Worm (Caenorhabditis elegans) whole organism, young adult: ENCODE measurements around the gene spig-9.

Experiments
- D2030.7 ChIP-seq: fragments of 200-800 bp; sonication (Bioruptor generic); IDR thresholded peaks from 2 replicates; pipeline ENCODE4 v1.3.6; 2022; ENCODE audit warnings: missing genetic modification reagents, missing genetic modification characterization, missing compliant biosample characterization
- F22D6.2 ChIP-seq: sonication (generic microtip); optimal IDR thresholded peaks from 2 replicates; lab custom pipeline; 2016; ENCODE audit warnings: mild to moderate bottlenecking, missing genetic modification characterization, missing compliant biosample characterization
- F23B12.7 ChIP-seq: sonication (generic microtip); optimal IDR thresholded peaks from 2 replicates; lab custom pipeline; 2017; ENCODE audit warnings: missing genetic modification characterization, mild to moderate bottlenecking, missing compliant biosample characterization, antibody characterized with exemption, moderate library complexity; ENCODE audit not compliant: insufficient read depth
- F37B4.10 ChIP-seq: fragments of 200-800 bp; sonication (Bioruptor generic); IDR thresholded peaks from 2 replicates; pipeline ENCODE4 v1.3.6; 2022; ENCODE audit warnings: missing genetic modification characterization, missing compliant biosample characterization
- F49E8.2 ChIP-seq: sonication (generic microtip); optimal IDR thresholded peaks from 3 replicates; lab custom pipeline; 2017; ENCODE audit warnings: missing genetic modification characterization, mild to moderate bottlenecking, missing compliant biosample characterization, antibody characterized with exemption, moderate library complexity; ENCODE audit not compliant: insufficient read depth
- F55B11.4 ChIP-seq: sonication (generic microtip); optimal IDR thresholded peaks from 2 replicates; lab custom pipeline; 2016; ENCODE audit warnings: missing compliant biosample characterization, missing genetic modification characterization, borderline replicate concordance; ENCODE audit not compliant: insufficient read depth
- K12H6.12 ChIP-seq: fragments of 200-800 bp; sonication (Bioruptor generic); optimal IDR thresholded peaks from 2 replicates; lab custom pipeline; 2018; ENCODE audit warnings: mild to moderate bottlenecking, missing genetic modification characterization, missing compliant biosample characterization
- T07F8.4 ChIP-seq: sonication (generic microtip); optimal IDR thresholded peaks from 2 replicates; lab custom pipeline; 2016; ENCODE audit warnings: mild to moderate bottlenecking, missing genetic modification characterization, moderate library complexity, missing compliant biosample characterization
- Y53F4B.3 ChIP-seq: fragments of 200-800 bp; sonication (Bioruptor generic); IDR thresholded peaks from 2 replicates; pipeline ENCODE4 v1.3.6; 2022; ENCODE audit warnings: missing genetic modification reagents, missing genetic modification characterization, missing compliant biosample characterization
- Y53G8AR.9 ChIP-seq: fragments of 200-800 bp; sonication (Bioruptor generic); conservative IDR thresholded peaks from 2 replicates; pipeline ENCODE4 v1.3.6; 2022; ENCODE audit warnings: missing genetic modification reagents, missing genetic modification characterization, missing compliant biosample characterization
- Y67H2A.10 ChIP-seq: fragments of 200-800 bp; sonication (Bioruptor generic); conservative IDR thresholded peaks from 2 replicates; pipeline ENCODE4 v1.3.6; 2022; ENCODE audit warnings: missing genetic modification reagents, missing genetic modification characterization, missing compliant biosample characterization
- ZK185.1 ChIP-seq: sonication (generic microtip); optimal IDR thresholded peaks from 2 replicates; lab custom pipeline; 2016; ENCODE audit warnings: mild to moderate bottlenecking, missing genetic modification characterization, missing compliant biosample characterization; ENCODE audit not compliant: poor library complexity, severe bottlenecking
- akir-1 ChIP-seq: fragments of 200-800 bp; sonication (Bioruptor generic); optimal IDR thresholded peaks from 2 replicates; lab custom pipeline; 2018; ENCODE audit warnings: mild to moderate bottlenecking, missing genetic modification characterization, moderate library complexity, missing compliant biosample characterization
- aptf-2 ChIP-seq: fragments of 200-800 bp; sonication (Bioruptor generic); conservative IDR thresholded peaks from 2 replicates; pipeline ENCODE4 v1.3.6; 2022; ENCODE audit warnings: missing genetic modification reagents, missing genetic modification characterization, missing compliant biosample characterization
- athp-1 ChIP-seq: sonication (generic microtip); optimal IDR thresholded peaks from 2 replicates; lab custom pipeline; 2017; ENCODE audit warnings: mild to moderate bottlenecking, missing genetic modification characterization, missing compliant biosample characterization
- attf-5 ChIP-seq: fragments of 200-800 bp; sonication (Bioruptor generic); optimal IDR thresholded peaks from 2 replicates; lab custom pipeline; 2018; ENCODE audit warnings: mild to moderate bottlenecking, missing genetic modification characterization, missing compliant biosample characterization
- bed-1 ChIP-seq: fragments of 200-800 bp; sonication (Bioruptor generic); IDR thresholded peaks from 2 replicates; pipeline ENCODE4 v1.3.6; 2022; ENCODE audit warnings: missing genetic modification reagents, missing genetic modification characterization, missing compliant biosample characterization
- cebp-1 ChIP-seq, 2 experiments: fragments of 200-800 bp in 1 of 2; sonication (Bioruptor generic) in 1 of 2; sonication (generic microtip) in 1 of 2; IDR thresholded peaks in 1 of 2; optimal IDR thresholded peaks in 1 of 2; 2 replicates each; pipeline versions ENCODE4 v1.3.6 to Lab custom; 2017 to 2022; ENCODE audit warnings: missing compliant biosample characterization in 2 of 2, missing genetic modification characterization in 2 of 2, mild to moderate bottlenecking in 1 of 2, missing genetic modification reagents in 1 of 2, moderate library complexity in 1 of 2
- chd-7 ChIP-seq: sonication (generic microtip); optimal IDR thresholded peaks from 2 replicates; lab custom pipeline; 2016; ENCODE audit warnings: mild to moderate bottlenecking, missing genetic modification characterization, moderate library complexity, missing compliant biosample characterization
- dox-1 ChIP-seq: fragments of 200-800 bp; sonication (Bioruptor generic); IDR thresholded peaks from 2 replicates; pipeline ENCODE4 v1.3.6; 2022; ENCODE audit warnings: missing genetic modification reagents, missing genetic modification characterization, missing compliant biosample characterization
- dpl-1 ChIP-seq: fragments of 150-350 bp; optimal IDR thresholded peaks from 2 replicates; lab custom pipeline; 2014; ENCODE audit warnings: missing biosample characterization, missing genetic modification reagents, missing genetic modification characterization
- efl-1 ChIP-seq: fragments of 150-350 bp; optimal IDR thresholded peaks from 2 replicates; lab custom pipeline; 2014; ENCODE audit warnings: missing biosample characterization, missing genetic modification reagents, missing genetic modification characterization
- egrh-3 ChIP-seq: fragments of 200-800 bp; sonication (Bioruptor generic); IDR thresholded peaks from 2 replicates; pipeline ENCODE4 v1.3.6; 2022; ENCODE audit warnings: missing genetic modification reagents, missing genetic modification characterization, missing compliant biosample characterization
- hlh-12 ChIP-seq: sonication (generic microtip); optimal IDR thresholded peaks from 2 replicates; lab custom pipeline; 2016; ENCODE audit warnings: missing genetic modification characterization, missing compliant biosample characterization
- hmg-1.2 ChIP-seq: fragments of 200-800 bp; sonication (Bioruptor generic); IDR thresholded peaks from 2 replicates; pipeline ENCODE4 v1.3.6; 2022; ENCODE audit warnings: missing genetic modification reagents, missing genetic modification characterization, missing compliant biosample characterization
- lin-40 ChIP-seq: sonication (generic microtip); optimal IDR thresholded peaks from 2 replicates; lab custom pipeline; 2016; ENCODE audit warnings: missing genetic modification characterization, mild to moderate bottlenecking, missing compliant biosample characterization, missing genotype, missing genetic modification reagents
- lin-54 ChIP-seq: fragments of 200-800 bp; sonication (Bioruptor generic); optimal IDR thresholded peaks from 2 replicates; lab custom pipeline; 2018; ENCODE audit warnings: mild to moderate bottlenecking, missing genetic modification characterization, missing compliant biosample characterization
- lsl-1 ChIP-seq: fragments of 200-800 bp; sonication (Bioruptor generic); optimal IDR thresholded peaks from 2 replicates; lab custom pipeline; 2018; ENCODE audit warnings: mild to moderate bottlenecking, missing genetic modification characterization, moderate library complexity, missing compliant biosample characterization
- madf-6 ChIP-seq: fragments of 200-800 bp; sonication (Bioruptor generic); IDR thresholded peaks from 2 replicates; pipeline ENCODE4 v1.3.6; 2022; ENCODE audit warnings: missing genetic modification reagents, missing genetic modification characterization, missing compliant biosample characterization
- madf-8 ChIP-seq: fragments of 200-800 bp; sonication (Bioruptor generic); conservative IDR thresholded peaks from 2 replicates; pipeline ENCODE4 v1.3.6; 2022; ENCODE audit warnings: missing genetic modification reagents, missing genetic modification characterization, missing compliant biosample characterization
- mcd-1 ChIP-seq: fragments of 200-800 bp; sonication (Bioruptor generic); IDR thresholded peaks from 2 replicates; pipeline ENCODE4 v1.3.6; 2022; ENCODE audit warnings: missing genetic modification reagents, missing genetic modification characterization, missing compliant biosample characterization
- nfya-2 ChIP-seq: fragments of 200-800 bp; sonication (Bioruptor generic); IDR thresholded peaks from 2 replicates; pipeline ENCODE4 v1.3.6; 2022; ENCODE audit warnings: missing genetic modification reagents, missing genetic modification characterization, missing compliant biosample characterization
- nfyb-1 ChIP-seq: fragments of 200-800 bp; sonication (Bioruptor generic); IDR thresholded peaks from 2 replicates; pipeline ENCODE4 v1.3.6; 2022; ENCODE audit warnings: missing genetic modification reagents, missing genetic modification characterization, missing compliant biosample characterization
- nhr-179 ChIP-seq: sonication (generic microtip); optimal IDR thresholded peaks from 2 replicates; lab custom pipeline; 2016; ENCODE audit warnings: mild to moderate bottlenecking, missing genetic modification characterization, missing compliant biosample characterization
- nhr-80 ChIP-seq: sonication (generic microtip); optimal IDR thresholded peaks from 2 replicates; lab custom pipeline; 2016; ENCODE audit warnings: missing genetic modification characterization, missing compliant biosample characterization
- rcor-1 ChIP-seq: fragments of 200-800 bp; sonication (Bioruptor generic); IDR thresholded peaks from 2 replicates; pipeline ENCODE4 v1.3.6; 2022; ENCODE audit warnings: missing genetic modification reagents, missing genetic modification characterization, missing compliant biosample characterization
- repo-1 ChIP-seq: sonication (generic microtip); optimal IDR thresholded peaks from 2 replicates; lab custom pipeline; 2017; ENCODE audit warnings: mild to moderate bottlenecking, missing genetic modification characterization, missing compliant biosample characterization
- sea-2 ChIP-seq: fragments of 200-800 bp; sonication (Bioruptor generic); IDR thresholded peaks from 2 replicates; pipeline ENCODE4 v1.3.6; 2022; ENCODE audit warnings: missing genetic modification characterization, missing compliant biosample characterization
- snpc-1.3 ChIP-seq: sonication (generic microtip); optimal IDR thresholded peaks from 2 replicates; lab custom pipeline; 2017; ENCODE audit warnings: missing genetic modification characterization, mild to moderate bottlenecking, missing compliant biosample characterization, antibody characterized with exemption, moderate library complexity, missing genotype, missing genetic modification reagents; ENCODE audit not compliant: insufficient read depth
- snpc-3.4 ChIP-seq: sonication (generic microtip); optimal IDR thresholded peaks from 2 replicates; lab custom pipeline; 2017; ENCODE audit warnings: missing genetic modification characterization, mild to moderate bottlenecking, missing compliant biosample characterization, antibody characterized with exemption, moderate library complexity, missing genotype, missing genetic modification reagents
- snpc-4 ChIP-seq, 5 experiments: fragments of 150-350 bp in 1 of 5; sonication (generic microtip) in 4 of 5; optimal IDR thresholded peaks; 2 replicates each; lab custom pipeline; 2014 to 2018; ENCODE audit warnings: missing genetic modification characterization in 5 of 5, missing biosample characterization in 3 of 5, antibody characterized with exemption in 2 of 5, mild to moderate bottlenecking in 2 of 5, missing compliant biosample characterization in 2 of 5, missing genotype in 2 of 5, moderate library complexity in 2 of 5, missing genetic modification reagents in 1 of 5
- tbx-9 ChIP-seq: sonication (generic microtip); optimal IDR thresholded peaks from 2 replicates; lab custom pipeline; 2016; ENCODE audit warnings: borderline replicate concordance, missing genetic modification characterization, inconsistent platforms, missing compliant biosample characterization
- tlf-1 ChIP-seq: fragments of 200-800 bp; sonication (Bioruptor generic); optimal IDR thresholded peaks from 2 replicates; lab custom pipeline; 2018; ENCODE audit warnings: mild to moderate bottlenecking, missing genetic modification characterization, missing compliant biosample characterization
- ztf-3 ChIP-seq: fragments of 200-800 bp; sonication (Bioruptor generic); optimal IDR thresholded peaks from 2 replicates; lab custom pipeline; 2018; ENCODE audit warnings: mild to moderate bottlenecking, missing genetic modification characterization, missing compliant biosample characterization

spig-9 gene

DNA sequence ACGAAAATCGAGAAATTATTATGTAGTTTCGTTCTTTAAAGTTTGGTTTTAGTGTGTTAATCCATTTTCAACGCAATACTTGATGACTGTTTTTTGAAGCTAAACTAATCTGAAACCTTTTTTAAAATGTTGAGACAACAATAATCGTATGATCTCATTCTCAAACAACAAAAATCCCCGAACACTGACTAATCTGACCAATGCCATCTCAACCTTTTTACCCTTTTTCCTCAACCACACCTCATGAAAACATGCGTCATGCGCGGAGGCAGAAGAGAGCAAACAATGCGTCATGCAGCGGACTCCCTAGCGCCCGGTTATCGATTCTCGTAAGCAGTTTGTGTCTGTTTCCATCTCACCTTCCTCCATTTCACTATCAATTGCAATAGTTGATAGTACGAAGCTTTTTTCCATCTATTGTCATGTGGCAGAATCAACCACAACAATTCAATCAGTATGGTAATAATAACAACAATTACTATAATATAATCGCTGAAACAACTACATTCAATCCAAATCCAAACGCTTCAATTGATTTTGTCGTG, 39.9 kb downstream of the spig-9 start, which contains the start of gene C50B8.4 (continued):
- TF ChIP-seq snpc-1.3 (tag; lab: Kevin White, UChicago) (no peak), nhr-80 (tag; lab: Kevin White, UChicago) (peak; percentile 75), lin-40 (tag; lab: Kevin White, UChicago) (no peak), Y53G8AR.9 (GFP tag; lab: Robert Waterston, UW) (no peak)

DNA sequence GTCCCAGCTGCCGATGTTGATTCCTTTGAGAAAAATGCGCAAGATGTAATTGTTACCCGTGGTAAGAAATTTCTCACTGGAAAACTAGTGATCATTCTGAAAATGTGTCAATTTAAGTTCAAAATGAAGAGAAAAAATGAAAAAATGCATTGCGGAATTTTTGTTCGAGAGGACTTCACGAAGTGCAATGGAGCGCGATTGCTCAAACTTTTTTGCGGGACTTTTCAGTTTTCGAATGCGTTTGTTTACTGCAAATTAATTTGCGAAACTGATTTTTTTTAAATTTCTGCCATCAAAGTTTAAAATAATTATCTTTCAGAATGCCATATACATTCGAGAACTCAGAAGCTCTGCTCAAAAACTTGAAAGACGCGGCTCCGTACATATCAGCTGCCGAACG, 43.1 kb downstream of the spig-9 start, which contains the start of the genes nuaf-1 and bir-2:
nuaf-1 (minus strand) TSS at position 98 of the 400 bp plus-strand sequence.
bir-2 (plus strand) TSS at position 318 of the 400 bp plus-strand sequence.
- TF ChIP-seq tlf-1 (GFP tag; lab: Kevin White, UChicago) (no peak), cebp-1 (GFP tag; IDR thresholded peaks at IDR 0.05; lab: Robert Waterston, UW) (no peak), cebp-1 (tag; optimal IDR thresholded peaks at IDR 0.05; lab: Kevin White, UChicago) (no peak), attf-5 (peak; percentile 9), T07F8.4 (no peak), lsl-1 (GFP tag; lab: Kevin White, UChicago) (peak; percentile 41), nhr-80 (tag; lab: Kevin White, UChicago) (peak; percentile 8), ZK185.1 (tag; lab: Kevin White, UChicago) (no peak), F37B4.10 (GFP tag; lab: Robert Waterston, UW) (no peak), madf-8 (GFP tag; lab: Robert Waterston, UW) (no peak), repo-1 (tag; lab: Kevin White, UChicago) (no peak), bed-1 (GFP tag; lab: Robert Waterston, UW) (no peak), mcd-1 (GFP tag; lab: Robert Waterston, UW) (peak; percentile 94), Y67H2A.10 (no peak), aptf-2 (no peak), F23B12.7 (peak; percentile 3), rcor-1 (GFP tag; lab: Robert Waterston, UW) (peak; percentile 29; the same call in 1 of the 2 replicates), Y53F4B.3 (no peak), F49E8.2 (tag; lab: Kevin White, UChicago) (no peak), K12H6.12 (tag; lab: Kevin White, UChicago) (no peak), hlh-12 (tag; lab: Kevin White, UChicago) (no peak), chd-7 (tag; lab: Kevin White, UChicago) (no peak), Y53G8AR.9 (GFP tag; lab: Robert Waterston, UW) (no peak), sea-2 (no peak), nhr-179 (no peak), nfya-2 (GFP tag; lab: Robert Waterston, UW) (no peak), athp-1 (tag; lab: Kevin White, UChicago) (no peak), nfyb-1 (GFP tag; lab: Robert Waterston, UW) (no peak), snpc-3.4 (tag; lab: Kevin White, UChicago) (peak; percentile 67), tbx-9 (tag; lab: Kevin White, UChicago) (no peak), ztf-3 (no peak), dpl-1 (GFP tag; lab: Kevin White, UChicago) (no peak), lin-54 (peak; percentile 65), F55B11.4 (tag; lab: Kevin White, UChicago) (no peak), akir-1 (GFP tag; lab: Kevin White, UChicago) (no peak), snpc-4 (GFP tag; optimal IDR thresholded peaks at IDR 0.05; lab: Kevin White, UChicago) (no peak), snpc-4 (tag; optimal IDR thresholded peaks at IDR 0.05; lab: Kevin White, UChicago) (peak in 2 of 4 experiments; percentile 17 to 40), madf-6 (GFP tag; lab: Robert Waterston, UW) (peak; percentile 63), efl-1 (GFP tag; lab: Kevin White, UChicago) (peak; percentile 46), egrh-3 (GFP tag; lab: Robert Waterston, UW) (no peak), F22D6.2 (tag; lab: Kevin White, UChicago) (no peak), hmg-1.2 (GFP tag; lab: Robert Waterston, UW) (0 out of 2 replicates have a peak, but pooled peaks have one; percentile 8), dox-1 (0 out of 2 replicates have a peak, but pooled peaks have one; percentile 24), D2030.7 (GFP tag; lab: Robert Waterston, UW) (peak; percentile 45)
